Worm (Caenorhabditis elegans): ENCODE data around the gene ZC155.2.

DNA sequence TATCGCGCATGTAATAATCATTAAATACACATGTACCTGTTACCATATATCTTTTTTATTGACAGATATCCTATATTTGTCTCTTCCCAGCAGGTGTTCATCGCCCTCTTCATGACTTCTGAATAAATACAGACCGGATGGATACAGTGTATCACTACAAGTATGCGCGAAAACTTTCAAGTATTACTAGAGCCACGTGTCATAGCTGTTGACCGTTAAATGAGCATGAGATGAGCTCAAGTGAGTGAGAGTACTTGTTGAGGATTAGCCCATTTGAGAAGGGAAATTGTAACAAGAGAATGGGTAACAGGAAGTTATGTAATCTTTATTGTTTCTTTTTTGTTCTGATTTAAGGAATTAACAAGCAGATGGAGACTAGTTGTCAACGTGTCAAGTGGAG, 26.3 kb downstream of the ZC155.2 start:
- no peak for TF ChIP-seq elt-1 (tag; optimal IDR thresholded peaks at IDR 0.05; ENCODE audit: borderline replicate concordance, insufficient read depth)
- TF ChIP-seq mab-5 (tag; optimal IDR thresholded peaks at IDR 0.05), result no peak
